Fruit fly (Drosophila melanogaster): ENCODE data around the gene Pcyt2.

The Pcyt2 gene

DNA sequence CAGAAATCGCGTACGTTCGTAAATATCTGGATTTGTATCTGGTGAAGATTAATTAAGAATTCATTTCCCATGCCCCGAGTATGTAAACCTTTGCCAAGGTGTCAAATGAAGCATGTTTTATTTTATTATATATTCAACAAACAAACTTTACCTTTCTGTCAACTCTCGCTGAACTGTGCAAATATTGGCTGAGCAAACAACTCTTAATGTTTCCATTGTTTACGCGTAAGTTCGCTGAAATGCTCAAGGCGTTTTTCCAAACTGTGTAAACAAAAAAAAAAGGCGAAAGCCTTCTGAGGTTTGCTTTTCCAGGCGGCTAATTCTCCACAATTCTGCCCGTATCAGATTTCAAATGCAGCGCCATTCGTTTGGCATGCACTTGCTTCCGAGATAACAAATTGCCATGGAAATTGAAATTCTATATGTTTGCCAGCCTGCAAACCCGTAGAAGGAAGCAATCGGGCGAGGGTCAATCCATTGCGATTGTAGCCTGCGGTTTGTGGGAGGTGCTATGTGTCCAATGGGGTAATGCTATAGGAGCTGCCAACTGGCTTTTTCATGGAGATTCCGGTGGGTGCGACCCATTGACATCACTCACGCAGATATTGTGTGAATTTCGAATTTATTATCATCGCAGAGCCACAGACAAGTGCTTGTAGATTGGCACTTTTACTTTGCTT is 38.5 kb downstream of the Pcyt2 start (continued):
- TF ChIP-seq CG32767 (GFP tag; IDR thresholded peaks at IDR 0.05) (peak; percentile 39; the same call in 1 of the 2 replicates), kay (GFP tag; optimal IDR thresholded peaks at IDR 0.05) (peak; percentile 30), HLH4C (GFP tag; IDR thresholded peaks at IDR 0.05; ENCODE audit: partially characterized antibody) (no peak), TFAM (GFP tag; optimal IDR thresholded peaks at IDR 0.05) (no peak), Six4 (GFP tag; optimal IDR thresholded peaks at IDR 0.05) (peak; percentile 26), hb (GFP tag; IDR thresholded peaks at IDR 0.05; ENCODE audit: partially characterized antibody) (no peak), CG13424 (tag; optimal IDR thresholded peaks at IDR 0.05) (peak; percentile 35), peb (GFP tag; IDR thresholded peaks at IDR 0.05) (no peak), Ets97D (GFP tag; optimal IDR thresholded peaks at IDR 0.05) (peak; percentile 21), pho (GFP tag; optimal IDR thresholded peaks at IDR 0.05) (peak; percentile 82), ewg (GFP tag; optimal IDR thresholded peaks at IDR 0.05) (no peak), mld (GFP tag; IDR thresholded peaks at IDR 0.05; ENCODE audit: partially characterized antibody) (no peak), so (GFP tag; IDR thresholded peaks at IDR 0.05) (peak; percentile 66; the same call in 1 of the 3 replicates), HLH3B (GFP tag; IDR thresholded peaks at IDR 0.05) (peak; percentile 27; the same call in 1 of the 2 replicates), fru (optimal IDR thresholded peaks at IDR 0.05) (no peak), CG10147 (GFP tag; optimal IDR thresholded peaks at IDR 0.05) (peak; percentile 83), Jarid2 (GFP tag; optimal IDR thresholded peaks at IDR 0.05) (peak; percentile 69), CG42726 (GFP tag; IDR thresholded peaks at IDR 0.05; ENCODE audit: partially characterized antibody) (no peak), CG3847 (GFP tag; IDR thresholded peaks at IDR 0.05) (peak; percentile 47; the same call in 1 of the 2 replicates), Hmx (GFP tag; optimal IDR thresholded peaks at IDR 0.05) (no peak), klu (GFP tag; IDR thresholded peaks at IDR 0.05) (no peak), Dll (GFP tag; IDR thresholded peaks at IDR 0.05; ENCODE audit: partially characterized antibody) (no peak), h (optimal IDR thresholded peaks at IDR 0.05) (no peak), CG13624 (GFP tag; optimal IDR thresholded peaks at IDR 0.05) (peak; percentile 71), PHDP (tag; optimal IDR thresholded peaks at IDR 0.05) (peak; percentile 87), odd (GFP tag; optimal IDR thresholded peaks at IDR 0.05) (no peak), gcm (GFP tag; optimal IDR thresholded peaks at IDR 0.05) (no peak), NC2α (GFP tag; optimal IDR thresholded peaks at IDR 0.05) (peak; percentile 5), CG11504 (tag; optimal IDR thresholded peaks at IDR 0.05) (no peak), CG8924 (tag; optimal IDR thresholded peaks at IDR 0.05) (peak; percentile 0), dysf (GFP tag; IDR thresholded peaks at IDR 0.05) (peak; percentile 43; the same call in 1 of the 3 replicates), CG4360 (GFP tag; IDR thresholded peaks at IDR 0.05) (no peak), CG12071 (GFP tag; optimal IDR thresholded peaks at IDR 0.05) (peak; percentile 94), Fer1 (GFP tag; optimal IDR thresholded peaks at IDR 0.05) (peak; percentile 92), Elba2 (GFP tag; optimal IDR thresholded peaks at IDR 0.05) (no peak), H15 (GFP tag; IDR thresholded peaks at IDR 0.05) (no peak), oc (tag; optimal IDR thresholded peaks at IDR 0.05) (no peak), CG14667 (GFP tag; IDR thresholded peaks at IDR 0.05) (no peak), sim (GFP tag; IDR thresholded peaks at IDR 0.05) (0 out of 2 replicates have a peak, but pooled peaks have one; percentile 26), CG11723 (GFP tag; optimal IDR thresholded peaks at IDR 0.05) (peak; percentile 54), stc (GFP tag; IDR thresholded peaks at IDR 0.05) (peak; percentile 67), C15 (GFP tag; IDR thresholded peaks at IDR 0.05) (peak; percentile 45; the same call in 1 of the 3 replicates), CG10209 (GFP tag; optimal IDR thresholded peaks at IDR 0.05) (peak; percentile 82), toy (GFP tag; IDR thresholded peaks at IDR 0.05) (0 out of 2 replicates have a peak, but pooled peaks have one; percentile 18), trh (GFP tag; optimal IDR thresholded peaks at IDR 0.05) (no peak), cad (GFP tag; optimal IDR thresholded peaks at IDR 0.05) (no peak), CG7556 (GFP tag; optimal IDR thresholded peaks at IDR 0.05) (peak; percentile 65), fu2 (GFP tag; optimal IDR thresholded peaks at IDR 0.05) (peak; percentile 38), CG7786 (GFP tag; optimal IDR thresholded peaks at IDR 0.05) (peak; percentile 38), chm (GFP tag; IDR thresholded peaks at IDR 0.05) (peak; percentile 43; the same call in 1 of the 2 replicates)

Measured in whole organism, embryonic.